Fruit fly (Drosophila melanogaster) S2 (cell line): ENCODE results near the gene CG13937.

Experiments used
- CG8478 ChIP-seq: fragments of >200 bp; optimal IDR thresholded peaks from 2 replicates; lab custom pipeline; 2018
- CTCF ChIP-seq, 2 experiments: fragments of >200 bp; optimal IDR thresholded peaks; 2 replicates each; lab custom pipeline; 2018

dm6 chr3L:1928959-1929358, 46.1 kb upstream of the CG13937 start:
- no peak for TF ChIP-seq CTCF (optimal IDR thresholded peaks at IDR 0.05; lab: Kevin White, UChicago)
- no peak for TF ChIP-seq CG8478 (lab: Kevin White, UChicago)
